Fruit fly (Drosophila melanogaster) whole organism, prepupa: ENCODE measurements around the gene CG16852.

Experiments
- Blimp-1 ChIP-seq: fragments of 200-800 bp; sonication (Bioruptor generic); optimal IDR thresholded peaks from 3 replicates; lab custom pipeline; 2017; ENCODE audit warnings: missing biosample characterization, missing genetic modification characterization, mild to moderate bottlenecking, moderate library complexity, missing genetic modification reagents
- CG10669 ChIP-seq: fragments of 200-800 bp; sonication (Bioruptor generic); optimal IDR thresholded peaks from 3 replicates; lab custom pipeline; 2018; ENCODE audit warnings: missing biosample characterization, mild to moderate bottlenecking, missing genetic modification characterization, moderate library complexity
- CG11294 ChIP-seq: fragments of 200-800 bp; sonication (Bioruptor generic); IDR thresholded peaks from 2 replicates; pipeline ENCODE4 v1.3.6; 2022; ENCODE audit warnings: missing biosample characterization, missing genetic modification characterization
- CG1621 ChIP-seq: fragments of 200-800 bp; sonication (Bioruptor generic); optimal IDR thresholded peaks from 3 replicates; lab custom pipeline; 2018; ENCODE audit warnings: missing biosample characterization, mild to moderate bottlenecking, missing genetic modification characterization
- CG16779 ChIP-seq: fragments of 200-800 bp; sonication (Bioruptor generic); optimal IDR thresholded peaks from 3 replicates; lab custom pipeline; 2017; ENCODE audit warnings: missing biosample characterization, mild to moderate bottlenecking, missing genetic modification characterization
- CG3032 ChIP-seq: fragments of 200-800 bp; optimal IDR thresholded peaks from 2 replicates; lab custom pipeline; 2019; ENCODE audit warnings: missing biosample characterization, mild to moderate bottlenecking, missing genetic modification characterization, moderate library complexity
- CG31627 ChIP-seq: fragments of 200-800 bp; sonication (Bioruptor generic); optimal IDR thresholded peaks from 3 replicates; lab custom pipeline; 2016; ENCODE audit warnings: missing biosample characterization, missing genetic modification characterization
- CG32006 ChIP-seq: fragments of 200-800 bp; sonication (Bioruptor generic); optimal IDR thresholded peaks from 3 replicates; lab custom pipeline; 2017; ENCODE audit warnings: missing biosample characterization, mild to moderate bottlenecking, missing genetic modification characterization
- CG34406 ChIP-seq: fragments of 200-800 bp; sonication (Bioruptor generic); optimal IDR thresholded peaks from 3 replicates; lab custom pipeline; 2016; ENCODE audit warnings: missing biosample characterization, missing genetic modification characterization
- CG3919 ChIP-seq: fragments of 200-800 bp; sonication (Bioruptor generic); optimal IDR thresholded peaks from 3 replicates; lab custom pipeline; 2016; ENCODE audit warnings: missing biosample characterization, missing genetic modification characterization
- CG4318 ChIP-seq: fragments of 200-800 bp; sonication (Bioruptor generic); optimal IDR thresholded peaks from 3 replicates; lab custom pipeline; 2017; ENCODE audit warnings: missing biosample characterization, mild to moderate bottlenecking, missing genetic modification characterization
- CG6163 ChIP-seq: fragments of 200-800 bp; sonication (Bioruptor generic); IDR thresholded peaks from 3 replicates; pipeline ENCODE4 v1.3.6; 2022; ENCODE audit warnings: missing biosample characterization, missing genetic modification characterization
- CG6276 ChIP-seq: fragments of 200-800 bp; sonication (Bioruptor generic); optimal IDR thresholded peaks from 2 replicates; lab custom pipeline; 2017; ENCODE audit warnings: missing biosample characterization, mild to moderate bottlenecking, missing genetic modification characterization
- CG6792 ChIP-seq: fragments of 200-800 bp; sonication (Bioruptor generic); optimal IDR thresholded peaks from 3 replicates; lab custom pipeline; 2016; ENCODE audit warnings: missing biosample characterization, missing genetic modification characterization
- CG7368 ChIP-seq: fragments of 200-800 bp; sonication (Bioruptor generic); optimal IDR thresholded peaks from 3 replicates; lab custom pipeline; 2016; ENCODE audit warnings: missing biosample characterization, missing genetic modification characterization
- CG8119 ChIP-seq: fragments of 200-800 bp; sonication (Bioruptor generic); IDR thresholded peaks from 3 replicates; pipeline ENCODE4 v1.3.6; 2022; ENCODE audit warnings: missing biosample characterization, missing genetic modification characterization
- CG9139 ChIP-seq: fragments of 200-800 bp; sonication (Bioruptor generic); optimal IDR thresholded peaks from 3 replicates; lab custom pipeline; 2017; ENCODE audit warnings: missing biosample characterization, mild to moderate bottlenecking, missing genetic modification characterization
- Eip78C ChIP-seq: fragments of 200-800 bp; sonication (Bioruptor generic); peaks from one replicate; lab custom pipeline; 2016; ENCODE audit warnings: missing biosample characterization, missing genetic modification characterization
- Eip93F ChIP-seq: fragments of 200-800 bp; sonication (Bioruptor generic); optimal IDR thresholded peaks from 2 replicates; lab custom pipeline; 2016; ENCODE audit warnings: missing biosample characterization, mild to moderate bottlenecking, missing genetic modification characterization
- Ets96B ChIP-seq: fragments of 200-800 bp; optimal IDR thresholded peaks from 2 replicates; lab custom pipeline; 2019; ENCODE audit warnings: missing biosample characterization, mild to moderate bottlenecking, missing genetic modification characterization, moderate library complexity
- Gug ChIP-seq: fragments of 200-800 bp; sonication (Bioruptor generic); IDR thresholded peaks from 2 replicates; pipeline ENCODE4 v1.3.6; 2022; ENCODE audit warnings: missing biosample characterization, missing genetic modification characterization
- Hr39 ChIP-seq: fragments of 200-800 bp; sonication (Bioruptor generic); optimal IDR thresholded peaks from 2 replicates; lab custom pipeline; 2016; ENCODE audit warnings: missing biosample characterization, missing genetic modification characterization
- Lpt ChIP-seq: fragments of 200-800 bp; sonication (Bioruptor generic); optimal IDR thresholded peaks from 3 replicates; lab custom pipeline; 2016; ENCODE audit warnings: missing biosample characterization, missing genetic modification characterization
- OdsH ChIP-seq: fragments of 200-800 bp; sonication (Bioruptor generic); optimal IDR thresholded peaks from 3 replicates; lab custom pipeline; 2016; ENCODE audit warnings: missing biosample characterization, missing genetic modification characterization
- Smox ChIP-seq: fragments of 200-800 bp; sonication (Bioruptor generic); optimal IDR thresholded peaks from 3 replicates; lab custom pipeline; 2016; ENCODE audit warnings: missing biosample characterization, missing genetic modification characterization
- Sox15 ChIP-seq: fragments of 200-800 bp; sonication (Bioruptor generic); optimal IDR thresholded peaks from 3 replicates; lab custom pipeline; 2016; ENCODE audit warnings: missing biosample characterization, missing genetic modification characterization
- cyc ChIP-seq: fragments of 200-800 bp; sonication (Bioruptor generic); optimal IDR thresholded peaks from 3 replicates; lab custom pipeline; 2016; ENCODE audit warnings: missing biosample characterization, missing genetic modification characterization
- dac ChIP-seq: fragments of 200-800 bp; sonication (Bioruptor generic); optimal IDR thresholded peaks from 2 replicates; lab custom pipeline; 2017; ENCODE audit warnings: missing biosample characterization, mild to moderate bottlenecking, missing genetic modification characterization
- dsx ChIP-seq: fragments of 200-800 bp; optimal IDR thresholded peaks from 3 replicates; lab custom pipeline; 2019; ENCODE audit warnings: missing biosample characterization, mild to moderate bottlenecking, missing genetic modification characterization, moderate library complexity; ENCODE audit not compliant: poor library complexity, severe bottlenecking
- fd59A ChIP-seq: fragments of 200-800 bp; sonication (Bioruptor generic); optimal IDR thresholded peaks from 2 replicates; lab custom pipeline; 2017; ENCODE audit warnings: missing biosample characterization, mild to moderate bottlenecking, missing genetic modification characterization, missing genetic modification reagents
- fkh ChIP-seq: fragments of 200-800 bp; sonication (Bioruptor generic); optimal IDR thresholded peaks from 3 replicates; lab custom pipeline; 2017; ENCODE audit warnings: missing biosample characterization, mild to moderate bottlenecking, missing genetic modification characterization, moderate library complexity
- net ChIP-seq: fragments of 200-800 bp; sonication (Bioruptor generic); optimal IDR thresholded peaks from 3 replicates; lab custom pipeline; 2016; ENCODE audit warnings: missing biosample characterization, missing genetic modification characterization
- salr ChIP-seq, 2 experiments: fragments of 200-800 bp; sonication (Bioruptor generic); optimal IDR thresholded peaks; 3 replicates each; lab custom pipeline; 2016 to 2018; ENCODE audit warnings: missing biosample characterization in 2 of 2, missing genetic modification characterization in 2 of 2, mild to moderate bottlenecking in 1 of 2
- spab ChIP-seq: fragments of 200-800 bp; sonication (Bioruptor generic); optimal IDR thresholded peaks from 2 replicates; lab custom pipeline; 2017; ENCODE audit warnings: missing biosample characterization, mild to moderate bottlenecking, missing genetic modification characterization, missing genetic modification reagents
- svp ChIP-seq: fragments of 200-800 bp; sonication (Bioruptor generic); peaks from one replicate; lab custom pipeline; 2016; ENCODE audit warnings: missing biosample characterization, missing genetic modification characterization
- topi ChIP-seq: fragments of 200-800 bp; sonication (Bioruptor generic); optimal IDR thresholded peaks from 3 replicates; lab custom pipeline; 2016; ENCODE audit warnings: missing biosample characterization, missing genetic modification characterization

Gene CG16852

dm6 chr2L:13528742-13529141 lies 11.8 kb upstream of the CG16852 start, which contains the start of gene CG33641:
CG33641 (plus strand) TSS chr2L:13529042.
- TF ChIP-seq Eip93F (GFP tag; lab: Kevin White, UChicago): no peak
- TF ChIP-seq, all 60 proteins: peak for 0

- TF ChIP-seq Ets96B (tag; lab: Kevin White, UChicago): no peak
- TF ChIP-seq topi (GFP tag; lab: Kevin White, UChicago): no peak
- TF ChIP-seq salr (GFP tag; optimal IDR thresholded peaks at IDR 0.05; lab: Kevin White, UChicago): no peak
- no peak for TF ChIP-seq Gug
- TF ChIP-seq cyc (GFP tag; lab: Kevin White, UChicago): no peak
- no peak for TF ChIP-seq Lpt (GFP tag; lab: Kevin White, UChicago)
- no peak for TF ChIP-seq CG1621 (tag; lab: Kevin White, UChicago)
- no peak for TF ChIP-seq spab (GFP tag; lab: Kevin White, UChicago)
- TF ChIP-seq CG32006 (GFP tag; lab: Kevin White, UChicago): no peak
- TF ChIP-seq fd59A (GFP tag; lab: Kevin White, UChicago): no peak
- no peak for TF ChIP-seq dac (GFP tag; lab: Kevin White, UChicago)
- TF ChIP-seq, all 60 proteins: peak for 0
Observed at dm6 chr2L:13529675-13530074, 10.9 kb upstream of the CG16852 start, which contains the start of gene CG33642. CG33642 (plus strand) TSS chr2L:13529975.

dm6 chr2L:13530774-13531173 lies 9.8 kb upstream of the CG16852 start, which contains the start of gene CG33643:
CG33643 (plus strand) TSS chr2L:13531074.
- TF ChIP-seq fkh (GFP tag; lab: Kevin White, UChicago) (no peak), CG16779 (tag; lab: Kevin White, UChicago) (no peak), CG8119 (GFP tag; lab: Robert Waterston, UW) (no peak), CG6276 (GFP tag; lab: Kevin White, UChicago) (no peak), CG7368 (no peak), Hr39 (GFP tag; lab: Kevin White, UChicago) (no peak), salr (GFP tag; optimal IDR thresholded peaks at IDR 0.05; lab: Kevin White, UChicago) (no peak), CG4318 (no peak), CG3032 (tag; lab: Kevin White, UChicago) (no peak), CG31627 (GFP tag; lab: Kevin White, UChicago) (no peak), fd59A (GFP tag; lab: Kevin White, UChicago) (no peak), Eip78C (no peak), svp (GFP tag; lab: Kevin White, UChicago) (no peak), CG11294 (GFP tag; lab: Robert Waterston, UW) (no peak), dsx (GFP tag; lab: Kevin White, UChicago) (no peak), Sox15 (GFP tag; lab: Kevin White, UChicago) (no peak), CG1621 (tag; lab: Kevin White, UChicago) (no peak), dac (GFP tag; lab: Kevin White, UChicago) (no peak), Blimp-1 (GFP tag; lab: Kevin White, UChicago) (no peak)

dm6 chr2L:13531785-13532184 lies 8.8 kb upstream of the CG16852 start, which contains the start of gene CG33644:
CG33644 (plus strand) TSS chr2L:13532085.
- no peak for TF ChIP-seq CG6792 (GFP tag; lab: Kevin White, UChicago)
- no peak for TF ChIP-seq CG8119 (GFP tag; lab: Robert Waterston, UW)
- TF ChIP-seq CG9139 (GFP tag; lab: Kevin White, UChicago): no peak
- TF ChIP-seq cyc (GFP tag; lab: Kevin White, UChicago): no peak
- TF ChIP-seq CG34406 (GFP tag; lab: Kevin White, UChicago): no peak
- TF ChIP-seq CG10669 (GFP tag; lab: Kevin White, UChicago): no peak
- TF ChIP-seq fd59A (GFP tag; lab: Kevin White, UChicago): no peak
- no peak for TF ChIP-seq net (GFP tag; lab: Kevin White, UChicago)
- TF ChIP-seq CG3032 (tag; lab: Kevin White, UChicago): no peak
- TF ChIP-seq dsx (GFP tag; lab: Kevin White, UChicago): no peak
- no peak for TF ChIP-seq Lpt (GFP tag; lab: Kevin White, UChicago)
- no peak for TF ChIP-seq CG32006 (GFP tag; lab: Kevin White, UChicago)
- TF ChIP-seq CG6163 (GFP tag; lab: Robert Waterston, UW): no peak
- TF ChIP-seq CG3919 (GFP tag; lab: Kevin White, UChicago): no peak
- TF ChIP-seq OdsH (GFP tag; lab: Kevin White, UChicago): no peak
- TF ChIP-seq Smox: no peak
- TF ChIP-seq CG6276 (GFP tag; lab: Kevin White, UChicago): no peak
- no peak for TF ChIP-seq salr (GFP tag; optimal IDR thresholded peaks at IDR 0.05; lab: Kevin White, UChicago)
